Worm (Caenorhabditis elegans) whole organism, L3 larva: ENCODE data around the gene kcc-2.

Experiments
- R02D3.7 ChIP-seq: fragments of 150-350 bp; optimal IDR thresholded peaks from 2 replicates; lab custom pipeline; 2014; ENCODE audit warnings: missing biosample characterization, missing genetic modification characterization
- ZK546.5 ChIP-seq: sonication (generic microtip); optimal IDR thresholded peaks from 2 replicates; lab custom pipeline; 2017; ENCODE audit warnings: missing biosample characterization, missing genetic modification characterization
- ama-1 ChIP-seq: fragments of 150-350 bp; optimal IDR thresholded peaks from 2 replicates; lab custom pipeline; 2018
- ceh-28 ChIP-seq: fragments of 150-350 bp; optimal IDR thresholded peaks from 2 replicates; lab custom pipeline; 2014; ENCODE audit warnings: missing biosample characterization, missing genetic modification reagents, missing genetic modification characterization
- ceh-82 ChIP-seq: fragments of 150-350 bp; optimal IDR thresholded peaks from 2 replicates; lab custom pipeline; 2014; ENCODE audit warnings: missing biosample characterization, missing genetic modification characterization
- ceh-9 ChIP-seq: sonication (generic microtip); optimal IDR thresholded peaks from 2 replicates; lab custom pipeline; 2018; ENCODE audit warnings: missing biosample characterization, missing genetic modification characterization
- daf-12 ChIP-seq: fragments of 150-350 bp; optimal IDR thresholded peaks from 2 replicates; lab custom pipeline; 2014; ENCODE audit warnings: missing biosample characterization, missing genetic modification reagents, missing genetic modification characterization
- egl-27 ChIP-seq: sonication (generic microtip); optimal IDR thresholded peaks from 4 replicates; lab custom pipeline; 2017; ENCODE audit warnings: missing biosample characterization, missing genetic modification reagents, missing genetic modification characterization
- elt-1 ChIP-seq: fragments of 150-350 bp; optimal IDR thresholded peaks from 2 replicates; lab custom pipeline; 2014; ENCODE audit warnings: missing biosample characterization, missing genetic modification characterization
- elt-2 ChIP-seq: sonication (generic microtip); optimal IDR thresholded peaks from 2 replicates; lab custom pipeline; 2016; ENCODE audit warnings: missing genetic modification reagents, mild to moderate bottlenecking, missing genetic modification characterization, missing compliant biosample characterization
- elt-3 ChIP-seq, 3 experiments: fragments of 150-350 bp in 1 of 3; sonication (generic microtip) in 2 of 3; optimal IDR thresholded peaks; 2 replicates in 2 of 3; 4 replicates in 1 of 3; lab custom pipeline; 2014 to 2017; ENCODE audit warnings: missing biosample characterization in 3 of 3, missing genetic modification characterization in 3 of 3
- eor-1 ChIP-seq, 2 experiments: fragments of 150-350 bp; optimal IDR thresholded peaks; 2 replicates each; lab custom pipeline; 2014 to 2018; ENCODE audit warnings: missing biosample characterization in 2 of 2, missing genetic modification characterization in 2 of 2
- fkh-10 ChIP-seq: sonication (generic microtip); optimal IDR thresholded peaks from 2 replicates; lab custom pipeline; 2017; ENCODE audit warnings: missing biosample characterization, missing genetic modification reagents, missing genetic modification characterization
- fkh-2 ChIP-seq: fragments of 150-350 bp; optimal IDR thresholded peaks from 2 replicates; lab custom pipeline; 2014; ENCODE audit warnings: missing biosample characterization, missing genetic modification reagents, missing genetic modification characterization
- fos-1 ChIP-seq: fragments of 150-350 bp; optimal IDR thresholded peaks from 2 replicates; lab custom pipeline; 2014; ENCODE audit warnings: missing biosample characterization, missing genetic modification characterization
- hmg-11 ChIP-seq: sonication (generic microtip); optimal IDR thresholded peaks from 2 replicates; lab custom pipeline; 2016; ENCODE audit warnings: missing genetic modification characterization, missing compliant biosample characterization
- jun-1 ChIP-seq: fragments of 150-350 bp; optimal IDR thresholded peaks from 2 replicates; lab custom pipeline; 2014; ENCODE audit warnings: missing biosample characterization, missing genetic modification reagents, missing genetic modification characterization
- lin-15B ChIP-seq: fragments of 150-350 bp; optimal IDR thresholded peaks from 2 replicates; lab custom pipeline; 2014; ENCODE audit warnings: missing biosample characterization, missing genetic modification characterization
- lin-39 ChIP-seq: fragments of 150-350 bp; optimal IDR thresholded peaks from 2 replicates; lab custom pipeline; 2018; ENCODE audit warnings: missing biosample characterization, missing genetic modification reagents, missing genetic modification characterization
- mdl-1 ChIP-seq: fragments of 150-350 bp; optimal IDR thresholded peaks from 2 replicates; lab custom pipeline; 2014; ENCODE audit warnings: missing biosample characterization, missing genetic modification characterization
- nfya-1 ChIP-seq: sonication (generic microtip); optimal IDR thresholded peaks from 2 replicates; lab custom pipeline; 2017; ENCODE audit warnings: missing genetic modification characterization, mild to moderate bottlenecking, missing compliant biosample characterization, antibody characterized with exemption, moderate library complexity; ENCODE audit not compliant: insufficient read depth
- nhr-12 ChIP-seq: fragments of 150-350 bp; optimal IDR thresholded peaks from 2 replicates; lab custom pipeline; 2014; ENCODE audit warnings: missing biosample characterization, missing genetic modification characterization
- nhr-23 ChIP-seq: fragments of 150-350 bp; optimal IDR thresholded peaks from 2 replicates; lab custom pipeline; 2014; ENCODE audit warnings: missing biosample characterization, missing genetic modification reagents, missing genetic modification characterization
- nhr-25 ChIP-seq: sonication (generic microtip); optimal IDR thresholded peaks from 2 replicates; lab custom pipeline; 2017; ENCODE audit warnings: missing biosample characterization, missing genetic modification characterization
- nhr-28 ChIP-seq: fragments of 150-350 bp; optimal IDR thresholded peaks from 2 replicates; lab custom pipeline; 2014; ENCODE audit warnings: missing biosample characterization, missing genetic modification characterization
- nhr-43 ChIP-seq: sonication (generic microtip); optimal IDR thresholded peaks from 2 replicates; lab custom pipeline; 2016; ENCODE audit warnings: mild to moderate bottlenecking, missing genetic modification characterization, missing compliant biosample characterization; ENCODE audit not compliant: poor library complexity, severe bottlenecking
- pha-4 ChIP-seq: fragments of 150-350 bp; optimal IDR thresholded peaks from 2 replicates; lab custom pipeline; 2014; ENCODE audit warnings: missing biosample characterization, missing genetic modification reagents, missing genetic modification characterization
- pqm-1 ChIP-seq: fragments of 150-350 bp; optimal IDR thresholded peaks from 2 replicates; lab custom pipeline; 2017; ENCODE audit warnings: missing biosample characterization, missing genetic modification characterization, inconsistent platforms
- skn-1 ChIP-seq: fragments of 150-350 bp; optimal IDR thresholded peaks from 2 replicates; lab custom pipeline; 2014; ENCODE audit warnings: missing biosample characterization, missing genetic modification characterization
- snpc-4 ChIP-seq: fragments of 150-350 bp; optimal IDR thresholded peaks from 2 replicates; lab custom pipeline; 2014; ENCODE audit warnings: missing biosample characterization, missing genetic modification characterization
- tbx-2 ChIP-seq: sonication (generic microtip); optimal IDR thresholded peaks from 2 replicates; lab custom pipeline; 2016; ENCODE audit warnings: mild to moderate bottlenecking, missing genetic modification characterization, missing compliant biosample characterization
- unc-62 ChIP-seq: fragments of 150-350 bp; sonication (generic microtip); optimal IDR thresholded peaks from 4 replicates; lab custom pipeline; 2014; ENCODE audit warnings: missing biosample characterization, missing genetic modification reagents, missing genetic modification characterization
- zag-1 ChIP-seq: fragments of 150-350 bp; optimal IDR thresholded peaks from 2 replicates; lab custom pipeline; 2014; ENCODE audit warnings: missing biosample characterization, missing genetic modification characterization

Gene kcc-2

ce11 chrIV:6097040-6097928 is 56.5 kb downstream of the kcc-2 start (continued):
- TF ChIP-seq egl-27 (tag; lab: Kevin White, UChicago) = peak; percentile 68
- peak; percentile 39 for TF ChIP-seq lin-15B (tag; lab: Kevin White, UChicago)
- peak; percentile 98 for TF ChIP-seq nhr-25 (tag; lab: Kevin White, UChicago)
- no peak for TF ChIP-seq fkh-2
- no peak for TF ChIP-seq fkh-10 (GFP tag; lab: Kevin White, UChicago)
- TF ChIP-seq tbx-2 (tag; lab: Kevin White, UChicago) = peak; percentile 68
- TF ChIP-seq fos-1 (tag; lab: Kevin White, UChicago) = no peak
- no peak for TF ChIP-seq daf-12
- peak; percentile 41 for TF ChIP-seq lin-39 (tag; lab: Kevin White, UChicago)
- no peak for TF ChIP-seq ceh-9 (tag; lab: Kevin White, UChicago)

- peak; percentile 17 for TF ChIP-seq nhr-25 (tag; lab: Kevin White, UChicago)
- TF ChIP-seq pha-4 = peak; percentile 47
- TF ChIP-seq pqm-1 (tag; lab: Kevin White, UChicago) = peak; percentile 76
- TF ChIP-seq egl-27 (tag; lab: Kevin White, UChicago) = peak; percentile 60
- no peak for TF ChIP-seq snpc-4 (tag; lab: Kevin White, UChicago)
- TF ChIP-seq nhr-43 (tag; lab: Kevin White, UChicago) = peak; percentile 87
- peak; percentile 85 for TF ChIP-seq nhr-23 (tag; lab: Kevin White, UChicago)
- peak; percentile 35 for TF ChIP-seq ceh-28
- TF ChIP-seq elt-2 (tag; lab: Kevin White, UChicago) = peak; percentile 66
- no peak for TF ChIP-seq jun-1 (tag; lab: Kevin White, UChicago)
- TF ChIP-seq R02D3.7 (tag; lab: Kevin White, UChicago) = no peak
- no peak for TF ChIP-seq zag-1 (tag; lab: Kevin White, UChicago)
- TF ChIP-seq nfya-1 = peak; percentile 51
- TF ChIP-seq elt-3 (tag; optimal IDR thresholded peaks at IDR 0.05; lab: Kevin White, UChicago) = peak in 1 of 3 experiments; percentile 45
Observed at ce11 chrIV:6099770-6100169, 59.0 kb downstream of the kcc-2 start.

ce11 chrIV:6104446-6104845 is 63.7 kb downstream of the kcc-2 start:
- TF ChIP-seq nhr-23 (tag; lab: Kevin White, UChicago) (no peak), lin-15B (tag; lab: Kevin White, UChicago) (no peak), ceh-28 (no peak), lin-39 (tag; lab: Kevin White, UChicago) (no peak), mdl-1 (tag; lab: Kevin White, UChicago) (no peak), daf-12 (no peak), unc-62 (GFP tag; lab: Kevin White, UChicago) (no peak)

ce11 chrIV:6108665-6109064 is 67.9 kb downstream of the kcc-2 start:
- TF ChIP-seq tbx-2 (tag; lab: Kevin White, UChicago) = no peak
- no peak for TF ChIP-seq hmg-11 (tag; lab: Kevin White, UChicago)
- no peak for TF ChIP-seq skn-1 (tag; lab: Kevin White, UChicago)
- no peak for TF ChIP-seq ceh-82 (tag; lab: Kevin White, UChicago)
- no peak for TF ChIP-seq ama-1 (lab: Kevin White, UChicago)
- TF ChIP-seq elt-1 (tag; lab: Kevin White, UChicago) = no peak
- no peak for TF ChIP-seq R02D3.7 (tag; lab: Kevin White, UChicago)
- TF ChIP-seq nhr-12 (tag; lab: Kevin White, UChicago) = no peak
- no peak for TF ChIP-seq ZK546.5 (tag; lab: Kevin White, UChicago)
- TF ChIP-seq eor-1 (tag; optimal IDR thresholded peaks at IDR 0.05; lab: Kevin White, UChicago) = no peak
- TF ChIP-seq nhr-28 (tag; lab: Kevin White, UChicago) = no peak
- TF ChIP-seq lin-39 (tag; lab: Kevin White, UChicago) = no peak
- TF ChIP-seq lin-15B (tag; lab: Kevin White, UChicago) = no peak
